Fruit fly (Drosophila melanogaster): ENCODE measurements around the gene CG42302.

Gene CG42302

DNA sequence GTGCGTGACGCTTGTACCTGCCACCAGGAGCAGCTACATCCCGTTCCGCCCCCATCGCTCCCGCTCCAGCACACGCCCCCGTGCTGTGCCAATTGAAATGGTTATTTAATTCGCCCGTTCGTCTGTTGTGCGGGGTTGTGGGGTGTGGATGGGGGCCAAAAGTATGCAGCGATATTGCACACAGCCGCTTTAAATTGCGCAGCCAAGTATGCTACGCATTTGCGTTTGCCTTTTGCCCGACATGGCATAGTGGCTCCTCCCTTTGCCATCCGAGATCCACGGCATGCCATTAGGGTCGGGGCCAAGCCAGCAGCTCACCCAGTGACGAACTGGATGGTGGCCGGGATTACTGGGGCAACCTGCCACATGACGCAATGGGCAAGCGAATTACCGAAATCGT is 46.5 kb upstream of the CG42302 start:
- TF ChIP-seq jim (GFP tag; optimal IDR thresholded peaks at IDR 0.05), result no peak
- no peak for TF ChIP-seq Jra (GFP tag; optimal IDR thresholded peaks at IDR 0.05)
- TF ChIP-seq Hr78 (GFP tag; optimal IDR thresholded peaks at IDR 0.05), result peak; percentile 35
- TF ChIP-seq dmrt93B (GFP tag; optimal IDR thresholded peaks at IDR 0.05), result no peak
- TF ChIP-seq pan (optimal IDR thresholded peaks at IDR 0.05), result no peak
- no peak for TF ChIP-seq ey (GFP tag; optimal IDR thresholded peaks at IDR 0.05)
- TF ChIP-seq HLH106 (tag; optimal IDR thresholded peaks at IDR 0.05), result no peak
- peak; percentile 87 for TF ChIP-seq N (GFP tag; optimal IDR thresholded peaks at IDR 0.05)
- TF ChIP-seq brk (GFP tag; optimal IDR thresholded peaks at IDR 0.05), result no peak
- TF ChIP-seq Myc (optimal IDR thresholded peaks at IDR 0.05), result peak; percentile 83

DNA sequence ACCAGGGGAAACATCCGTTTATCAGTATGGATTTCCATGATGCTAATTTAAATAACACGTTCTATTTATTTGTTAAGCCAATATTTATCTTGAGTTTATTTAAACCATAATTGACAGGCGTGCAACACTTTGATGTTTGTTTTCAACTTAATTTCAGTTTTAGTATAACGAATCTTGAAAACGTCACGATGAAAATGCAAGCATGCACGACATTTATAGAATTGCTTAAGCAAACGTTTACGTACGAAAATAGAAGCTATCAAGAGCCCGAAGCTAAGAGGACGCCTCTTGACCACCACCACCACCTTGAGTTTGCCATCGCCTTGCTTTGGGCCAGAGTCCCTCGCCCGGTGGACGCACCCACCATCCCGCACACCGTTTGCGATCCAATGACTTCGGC is 45.9 kb upstream of the CG42302 start:
- no peak for TF ChIP-seq dl (GFP tag; optimal IDR thresholded peaks at IDR 0.05; ENCODE audit: insufficient read depth in 1 of 2, partially characterized antibody in 2 of 2)
- no peak for TF ChIP-seq brk (GFP tag; optimal IDR thresholded peaks at IDR 0.05)
- no peak for TF ChIP-seq br (GFP tag; optimal IDR thresholded peaks at IDR 0.05)
- no peak for TF ChIP-seq sv (GFP tag; optimal IDR thresholded peaks at IDR 0.05)
- TF ChIP-seq jim (GFP tag; optimal IDR thresholded peaks at IDR 0.05), result no peak
- TF ChIP-seq woc (GFP tag; optimal IDR thresholded peaks at IDR 0.05), result no peak
- no peak for TF ChIP-seq h (GFP tag; optimal IDR thresholded peaks at IDR 0.05)
- TF ChIP-seq CG32264 (GFP tag; optimal IDR thresholded peaks at IDR 0.05), result no peak
- no peak for TF ChIP-seq CrebA (GFP tag; optimal IDR thresholded peaks at IDR 0.05; ENCODE audit: borderline replicate concordance)
- TF ChIP-seq Sp1 (GFP tag; optimal IDR thresholded peaks at IDR 0.05), result no peak

DNA sequence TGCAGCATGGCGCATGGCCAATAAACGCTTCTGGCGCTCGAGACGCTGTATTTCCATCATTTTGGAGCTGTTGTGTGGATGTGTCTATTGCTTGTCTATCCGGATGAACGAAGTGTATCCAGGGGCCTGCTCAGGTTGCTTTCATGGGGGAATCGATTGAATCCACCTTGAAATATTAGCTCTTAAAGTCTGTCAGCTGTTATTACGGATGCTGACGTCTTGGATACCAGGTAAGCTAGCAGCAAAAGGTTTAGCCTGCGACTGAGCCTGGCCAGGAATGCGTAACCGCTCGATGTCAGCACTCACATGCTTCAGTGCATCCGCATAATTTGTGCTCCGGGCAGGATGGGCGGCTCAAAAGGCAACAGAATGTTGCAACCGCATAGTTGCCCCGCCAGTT is 22.7 kb upstream of the CG42302 start, which contains the start of gene CG12609:
Gene CG12609, minus strand, starts transcription at position 101 of the 400 bp plus-strand sequence.
- no peak for TF ChIP-seq Mio (GFP tag; optimal IDR thresholded peaks at IDR 0.05)
- no peak for TF ChIP-seq rgr (GFP tag; optimal IDR thresholded peaks at IDR 0.05)
- TF ChIP-seq lola (GFP tag; optimal IDR thresholded peaks at IDR 0.05), result no peak
- no peak for TF ChIP-seq dsf (GFP tag; optimal IDR thresholded peaks at IDR 0.05; ENCODE audit: borderline replicate concordance)
- no peak for TF ChIP-seq dmrt93B (GFP tag; optimal IDR thresholded peaks at IDR 0.05)
- no peak for TF ChIP-seq woc (GFP tag; optimal IDR thresholded peaks at IDR 0.05)
- no peak for TF ChIP-seq Hr83 (GFP tag; optimal IDR thresholded peaks at IDR 0.05; ENCODE audit: poor library complexity, severe bottlenecking)
- TF ChIP-seq Hr78 (GFP tag; optimal IDR thresholded peaks at IDR 0.05), result no peak
- TF ChIP-seq usp (GFP tag; optimal IDR thresholded peaks at IDR 0.05), result no peak
- no peak for TF ChIP-seq Myc (optimal IDR thresholded peaks at IDR 0.05)

DNA sequence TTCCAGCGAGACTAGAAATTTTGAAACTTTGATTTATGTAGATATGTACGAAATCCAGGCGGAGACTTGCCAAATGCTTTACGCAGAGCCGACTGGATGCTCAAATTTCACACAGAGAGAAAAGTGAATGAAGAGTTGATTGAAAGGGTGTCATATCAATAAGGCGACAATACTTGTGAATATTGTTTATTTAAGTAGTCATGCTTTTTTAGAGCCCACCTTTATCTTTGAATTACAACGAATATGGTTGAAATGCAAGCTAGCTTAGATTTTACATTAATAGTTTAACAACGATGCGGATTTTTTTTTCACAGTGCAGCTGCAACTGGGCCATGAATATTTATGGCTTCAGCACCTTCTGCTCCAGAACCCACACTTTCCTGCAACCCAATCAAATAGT is 14.3 kb upstream of the CG42302 start, which contains the start of gene CG6873:
Gene CG6873, minus strand, starts transcription at position 101 of the 400 bp plus-strand sequence.
- TF ChIP-seq GATAd (GFP tag; optimal IDR thresholded peaks at IDR 0.05), result no peak
- TF ChIP-seq psq (GFP tag; optimal IDR thresholded peaks at IDR 0.05), result no peak
- no peak for TF ChIP-seq Myc (optimal IDR thresholded peaks at IDR 0.05)
- no peak for TF ChIP-seq OdsH (GFP tag; optimal IDR thresholded peaks at IDR 0.05)
- TF ChIP-seq tai (GFP tag; optimal IDR thresholded peaks at IDR 0.05), result no peak
- no peak for TF ChIP-seq brk (GFP tag; optimal IDR thresholded peaks at IDR 0.05)
- no peak for TF ChIP-seq N (GFP tag; optimal IDR thresholded peaks at IDR 0.05)
- no peak for TF ChIP-seq fru (GFP tag; optimal IDR thresholded peaks at IDR 0.05)

DNA sequence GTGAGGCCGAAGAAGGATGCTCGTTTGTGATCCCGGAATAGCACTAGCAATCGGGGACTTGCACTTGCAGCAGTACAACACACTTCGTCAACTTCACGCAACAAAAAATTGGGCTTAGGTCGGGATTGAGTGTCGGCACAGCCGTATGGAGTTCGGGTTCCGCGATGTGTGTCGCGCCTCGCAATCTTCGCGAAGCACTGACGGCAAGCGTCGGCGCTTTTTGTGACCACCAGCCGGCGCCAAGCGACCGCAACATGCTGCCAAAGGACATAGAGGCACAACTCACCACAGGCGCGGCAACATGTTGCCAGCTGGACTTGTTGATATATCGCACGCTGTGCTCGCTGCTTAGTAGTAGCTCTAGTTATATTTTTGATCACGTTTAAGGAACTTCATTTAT is 798 bp upstream of the CG42302 start, which contains the start of gene CCKLR-17D1:
Gene CCKLR-17D1, minus strand, starts transcription at position 303 of the 400 bp plus-strand sequence.
- no peak for TF ChIP-seq HLH106 (tag; optimal IDR thresholded peaks at IDR 0.05)
- TF ChIP-seq dsf (GFP tag; optimal IDR thresholded peaks at IDR 0.05; ENCODE audit: borderline replicate concordance), result no peak
- no peak for TF ChIP-seq Hr83 (GFP tag; optimal IDR thresholded peaks at IDR 0.05; ENCODE audit: poor library complexity, severe bottlenecking)
- no peak for TF ChIP-seq Mio (GFP tag; optimal IDR thresholded peaks at IDR 0.05)
- no peak for TF ChIP-seq usp (GFP tag; optimal IDR thresholded peaks at IDR 0.05)
- TF ChIP-seq Myc (optimal IDR thresholded peaks at IDR 0.05), result no peak
- TF ChIP-seq Abd-B (GFP tag; optimal IDR thresholded peaks at IDR 0.05), result no peak
- TF ChIP-seq fru (GFP tag; optimal IDR thresholded peaks at IDR 0.05), result no peak
- no peak for TF ChIP-seq OdsH (GFP tag; optimal IDR thresholded peaks at IDR 0.05)
- no peak for TF ChIP-seq psq (GFP tag; optimal IDR thresholded peaks at IDR 0.05)
- TF ChIP-seq sv (GFP tag; optimal IDR thresholded peaks at IDR 0.05), result no peak
- no peak for TF ChIP-seq Hnf4 (GFP tag; optimal IDR thresholded peaks at IDR 0.05)
- no peak for TF ChIP-seq CG9705 (GFP tag; optimal IDR thresholded peaks at IDR 0.05)
- TF ChIP-seq CG32264 (GFP tag; optimal IDR thresholded peaks at IDR 0.05), result no peak
- no peak for TF ChIP-seq Hr78 (GFP tag; optimal IDR thresholded peaks at IDR 0.05)
- TF ChIP-seq br (GFP tag; optimal IDR thresholded peaks at IDR 0.05), result no peak
